Worm (Caenorhabditis elegans) whole organism, early embryonic: ENCODE measurements around the gene col-78.

ENCODE experiments used
- B0310.2 ChIP-seq: sonication (generic microtip); optimal IDR thresholded peaks from 2 replicates; lab custom pipeline; 2016; ENCODE audit warnings: mild to moderate bottlenecking, missing genetic modification characterization, missing compliant biosample characterization
- F13C5.2 ChIP-seq: sonication (generic microtip); optimal IDR thresholded peaks from 2 replicates; lab custom pipeline; 2017; ENCODE audit warnings: mild to moderate bottlenecking, missing genetic modification characterization, inconsistent platforms, missing compliant biosample characterization
- aly-1 ChIP-seq: sonication (generic microtip); optimal IDR thresholded peaks from 2 replicates; lab custom pipeline; 2016; ENCODE audit warnings: missing genetic modification characterization, missing compliant biosample characterization
- ama-1 ChIP-seq: fragments of 150-350 bp; optimal IDR thresholded peaks from 2 replicates; lab custom pipeline; 2014
- ceh-13 ChIP-seq: fragments of 200-800 bp; sonication (Bioruptor generic); optimal IDR thresholded peaks from 2 replicates; lab custom pipeline; 2018; ENCODE audit warnings: mild to moderate bottlenecking, missing genetic modification characterization, missing compliant biosample characterization
- ceh-36 ChIP-seq: sonication (generic microtip); optimal IDR thresholded peaks from 2 replicates; lab custom pipeline; 2016; ENCODE audit warnings: missing genetic modification characterization, inconsistent platforms, missing compliant biosample characterization
- ets-7 ChIP-seq: sonication (generic microtip); optimal IDR thresholded peaks from 2 replicates; lab custom pipeline; 2016; ENCODE audit warnings: missing genotype, missing genetic modification characterization, missing compliant biosample characterization
- flt-1 ChIP-seq: fragments of 200-800 bp; sonication (Bioruptor generic); IDR thresholded peaks from 2 replicates; pipeline ENCODE4 v1.3.6; 2022; ENCODE audit warnings: missing genetic modification characterization, missing compliant biosample characterization
- hmbx-1 ChIP-seq: sonication (generic microtip); optimal IDR thresholded peaks from 2 replicates; lab custom pipeline; 2016; ENCODE audit warnings: mild to moderate bottlenecking, missing genetic modification characterization, missing compliant biosample characterization
- hmg-4 ChIP-seq: fragments of 200-800 bp; sonication (Bioruptor generic); optimal IDR thresholded peaks from 2 replicates; lab custom pipeline; 2018; ENCODE audit warnings: mild to moderate bottlenecking, missing genetic modification characterization, missing compliant biosample characterization
- hnd-1 ChIP-seq: sonication (generic microtip); optimal IDR thresholded peaks from 2 replicates; lab custom pipeline; 2016; ENCODE audit warnings: missing genetic modification characterization, missing compliant biosample characterization
- pes-1 ChIP-seq: fragments of 200-800 bp; sonication (Bioruptor generic); IDR thresholded peaks from 2 replicates; pipeline ENCODE4 v1.3.6; 2022; ENCODE audit warnings: missing genetic modification reagents, missing genetic modification characterization, missing compliant biosample characterization
- scrt-1 ChIP-seq: fragments of 200-800 bp; sonication (Bioruptor generic); IDR thresholded peaks from 2 replicates; pipeline ENCODE4 v1.3.6; 2022; ENCODE audit warnings: missing genetic modification characterization, missing compliant biosample characterization
- sea-1 ChIP-seq: fragments of 200-800 bp; sonication (Bioruptor generic); conservative IDR thresholded peaks from 2 replicates; pipeline ENCODE4 v1.3.6; 2022; ENCODE audit warnings: missing genetic modification characterization, missing compliant biosample characterization
- tbx-11 ChIP-seq: fragments of 200-800 bp; sonication (Bioruptor generic); IDR thresholded peaks from 2 replicates; pipeline ENCODE4 v1.3.6; 2022; ENCODE audit warnings: missing genetic modification characterization, missing compliant biosample characterization
- tbx-37 ChIP-seq: fragments of 200-800 bp; sonication (Bioruptor generic); conservative IDR thresholded peaks from 2 replicates; pipeline ENCODE4 v1.3.6; 2022; ENCODE audit warnings: missing genetic modification reagents, missing genetic modification characterization, missing compliant biosample characterization
- tra-4 ChIP-seq: sonication (generic microtip); optimal IDR thresholded peaks from 2 replicates; lab custom pipeline; 2017; ENCODE audit warnings: missing genetic modification characterization, missing compliant biosample characterization

The col-78 gene

DNA sequence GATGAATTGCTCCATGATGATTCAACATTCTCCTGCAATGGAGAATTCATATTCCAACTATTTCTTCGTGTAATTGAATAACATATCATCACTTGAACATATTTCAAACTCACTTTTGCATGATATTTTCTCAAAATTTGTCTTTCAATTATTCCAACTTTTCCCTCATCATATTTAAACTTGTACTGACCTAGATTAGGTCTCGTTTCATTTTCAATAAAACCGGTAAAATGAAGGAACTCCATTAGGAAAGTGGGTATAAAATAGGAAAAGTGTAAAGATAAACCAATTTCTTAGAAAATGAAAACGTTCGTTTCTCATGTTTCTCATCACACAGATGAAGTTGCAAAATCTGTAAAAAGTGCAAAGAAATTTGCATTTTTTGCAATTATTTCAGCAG, at the start of gene col-78:
col-78 (plus strand) TSS at position 301 of the 400 bp plus-strand sequence.
- no peak for TF ChIP-seq tra-4 (tag; lab: Kevin White, UChicago)
- no peak for TF ChIP-seq hmg-4 (GFP tag; lab: Kevin White, UChicago)
- TF ChIP-seq pes-1 (GFP tag; lab: Robert Waterston, UW): no peak
- TF ChIP-seq ets-7 (tag; lab: Kevin White, UChicago): no peak
- TF ChIP-seq hnd-1: no peak
- TF ChIP-seq ama-1 (lab: Kevin White, UChicago): no peak
- no peak for TF ChIP-seq F13C5.2 (tag; lab: Kevin White, UChicago)
- no peak for TF ChIP-seq flt-1 (GFP tag; lab: Robert Waterston, UW)
- TF ChIP-seq tbx-37 (GFP tag; lab: Robert Waterston, UW): no peak
- no peak for TF ChIP-seq tbx-11 (GFP tag; lab: Robert Waterston, UW)
- no peak for TF ChIP-seq ceh-13 (GFP tag; lab: Kevin White, UChicago)
- no peak for TF ChIP-seq sea-1 (GFP tag; lab: Robert Waterston, UW)
- TF ChIP-seq scrt-1: no peak
- TF ChIP-seq hmbx-1 (tag; lab: Kevin White, UChicago): no peak

- peak; percentile 79 for TF ChIP-seq scrt-1
- TF ChIP-seq sea-1 (GFP tag; lab: Robert Waterston, UW): peak; percentile 66
- peak; percentile 71 for TF ChIP-seq tbx-11 (GFP tag; lab: Robert Waterston, UW)
- peak; percentile 66 for TF ChIP-seq flt-1 (GFP tag; lab: Robert Waterston, UW)
- TF ChIP-seq pes-1 (GFP tag; lab: Robert Waterston, UW): peak; percentile 76
- 0 out of 2 replicates have a peak, but pooled peaks have one; percentile 31 for TF ChIP-seq tbx-37 (GFP tag; lab: Robert Waterston, UW)
Observed at ce11 chrII:9102623-9103022, 49.7 kb upstream of the col-78 start.

DNA sequence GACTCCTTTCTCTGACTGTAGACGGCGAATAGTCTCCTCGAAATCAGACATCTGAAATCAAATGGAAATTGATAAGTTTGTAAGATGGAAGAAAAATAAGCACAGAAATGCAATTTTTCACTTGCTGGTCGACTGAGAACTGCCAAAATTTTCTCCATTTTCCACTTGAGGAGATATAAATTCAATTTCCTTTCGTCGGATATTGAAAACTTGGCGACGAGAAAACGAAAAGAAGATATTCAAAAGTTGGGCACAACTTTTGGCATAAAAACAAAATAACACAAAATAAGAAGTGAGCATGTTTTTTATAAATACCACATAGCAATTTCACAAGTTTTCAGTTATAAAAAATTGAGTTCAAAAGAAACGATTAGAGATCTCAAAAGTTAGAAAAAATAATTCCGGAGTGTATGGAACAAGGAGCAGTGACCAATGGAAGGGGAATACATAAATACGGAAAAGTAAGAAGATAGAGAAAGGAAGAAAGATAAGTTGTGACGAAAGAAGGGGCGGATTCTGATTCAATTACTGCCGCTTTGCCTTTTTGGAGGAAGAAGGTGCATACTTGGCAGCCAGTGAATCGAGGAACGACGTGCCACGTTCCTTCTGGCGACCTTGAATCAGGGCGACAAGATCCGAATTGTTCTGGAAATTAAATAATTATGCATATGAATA, 45.1 kb upstream of the col-78 start, which contains the start of gene dyrb-1:
dyrb-1 (minus strand) TSS at position 51 of the 675 bp plus-strand sequence.
- TF ChIP-seq pes-1 (GFP tag; lab: Robert Waterston, UW) (no peak), B0310.2 (no peak), sea-1 (GFP tag; lab: Robert Waterston, UW) (no peak), hnd-1 (no peak), ama-1 (lab: Kevin White, UChicago) (no peak), ceh-13 (GFP tag; lab: Kevin White, UChicago) (no peak), scrt-1 (no peak), flt-1 (GFP tag; lab: Robert Waterston, UW) (no peak), ets-7 (tag; lab: Kevin White, UChicago) (no peak), hmbx-1 (tag; lab: Kevin White, UChicago) (no peak)

- TF ChIP-seq B0310.2 (no peak), pes-1 (GFP tag; lab: Robert Waterston, UW) (no peak), ceh-13 (GFP tag; lab: Kevin White, UChicago) (no peak), hmg-4 (GFP tag; lab: Kevin White, UChicago) (no peak), sea-1 (GFP tag; lab: Robert Waterston, UW) (no peak), ama-1 (lab: Kevin White, UChicago) (no peak), ets-7 (tag; lab: Kevin White, UChicago) (no peak), aly-1 (tag; lab: Kevin White, UChicago) (no peak), scrt-1 (no peak), hnd-1 (no peak), ceh-36 (tag; lab: Kevin White, UChicago) (no peak), tbx-11 (GFP tag; lab: Robert Waterston, UW) (no peak), tra-4 (tag; lab: Kevin White, UChicago) (no peak), F13C5.2 (tag; lab: Kevin White, UChicago) (no peak), flt-1 (GFP tag; lab: Robert Waterston, UW) (no peak), tbx-37 (GFP tag; lab: Robert Waterston, UW) (no peak), hmbx-1 (tag; lab: Kevin White, UChicago) (no peak)
Observed at ce11 chrII:9108443-9108842, 43.9 kb upstream of the col-78 start, which contains the start of gene dnj-23. TSS of gene dnj-23 (minus strand) at chrII:9108600.

- no peak for TF ChIP-seq hnd-1
- TF ChIP-seq sea-1 (GFP tag; lab: Robert Waterston, UW): no peak
- no peak for TF ChIP-seq hmg-4 (GFP tag; lab: Kevin White, UChicago)
- no peak for TF ChIP-seq ama-1 (lab: Kevin White, UChicago)
- TF ChIP-seq ets-7 (tag; lab: Kevin White, UChicago): no peak
- no peak for TF ChIP-seq scrt-1
- no peak for TF ChIP-seq tra-4 (tag; lab: Kevin White, UChicago)
- TF ChIP-seq hmbx-1 (tag; lab: Kevin White, UChicago): no peak
- TF ChIP-seq aly-1 (tag; lab: Kevin White, UChicago): no peak
- no peak for TF ChIP-seq tbx-37 (GFP tag; lab: Robert Waterston, UW)
- no peak for TF ChIP-seq tbx-11 (GFP tag; lab: Robert Waterston, UW)
- TF ChIP-seq pes-1 (GFP tag; lab: Robert Waterston, UW): no peak
- no peak for TF ChIP-seq flt-1 (GFP tag; lab: Robert Waterston, UW)
- no peak for TF ChIP-seq F13C5.2 (tag; lab: Kevin White, UChicago)
- no peak for TF ChIP-seq ceh-13 (GFP tag; lab: Kevin White, UChicago)
- TF ChIP-seq B0310.2: no peak
- TF ChIP-seq ceh-36 (tag; lab: Kevin White, UChicago): no peak
Observed at ce11 chrII:9108905-9109551, 43.3 kb upstream of the col-78 start, which contains the start of gene T24H10.4. TSS of gene T24H10.4 (plus strand) at chrII:9109534.

DNA sequence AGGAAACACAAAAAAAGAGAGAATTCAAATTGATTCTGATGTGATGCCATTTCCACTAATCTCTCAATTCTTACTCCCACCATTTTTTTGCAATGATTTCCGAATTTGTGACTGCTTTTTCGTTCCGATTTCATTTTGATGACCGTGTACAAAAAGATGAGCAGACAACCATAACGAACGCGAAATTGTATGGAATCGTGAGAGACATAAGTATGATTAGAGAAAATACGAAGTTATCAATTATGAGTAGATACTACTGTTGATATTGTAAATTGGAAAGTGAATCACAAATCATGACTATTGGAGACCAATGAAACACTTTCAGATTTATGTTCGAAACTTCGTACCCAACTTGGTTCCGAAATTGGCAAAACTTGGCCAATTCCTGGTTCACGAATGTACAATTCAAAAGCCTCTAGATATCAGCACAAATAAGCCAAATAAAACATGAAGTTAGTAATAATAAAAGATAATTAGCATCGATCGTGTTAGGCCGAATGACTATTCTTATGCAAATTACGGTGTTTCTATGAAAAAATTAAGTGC, 40.8 kb upstream of the col-78 start:
- TF ChIP-seq hnd-1: no peak
- no peak for TF ChIP-seq B0310.2
- TF ChIP-seq ceh-13 (GFP tag; lab: Kevin White, UChicago): no peak
- no peak for TF ChIP-seq F13C5.2 (tag; lab: Kevin White, UChicago)
- no peak for TF ChIP-seq tra-4 (tag; lab: Kevin White, UChicago)
- TF ChIP-seq hmg-4 (GFP tag; lab: Kevin White, UChicago): no peak
- TF ChIP-seq tbx-37 (GFP tag; lab: Robert Waterston, UW): no peak
- TF ChIP-seq hmbx-1 (tag; lab: Kevin White, UChicago): no peak
- TF ChIP-seq ets-7 (tag; lab: Kevin White, UChicago): no peak
- no peak for TF ChIP-seq tbx-11 (GFP tag; lab: Robert Waterston, UW)
- TF ChIP-seq aly-1 (tag; lab: Kevin White, UChicago): no peak
- TF ChIP-seq flt-1 (GFP tag; lab: Robert Waterston, UW): no peak
- TF ChIP-seq sea-1 (GFP tag; lab: Robert Waterston, UW): no peak
- no peak for TF ChIP-seq ama-1 (lab: Kevin White, UChicago)
- TF ChIP-seq pes-1 (GFP tag; lab: Robert Waterston, UW): no peak
- TF ChIP-seq scrt-1: no peak
- TF ChIP-seq ceh-36 (tag; lab: Kevin White, UChicago): no peak
